Worm (Caenorhabditis elegans) whole organism, young adult: ENCODE results near the gene clec-225.

Source experiments
- aptf-3 ChIP-seq: fragments of 200-800 bp; sonication (Bioruptor generic); IDR thresholded peaks from 2 replicates; pipeline ENCODE4 v1.3.6; 2022; ENCODE audit warnings: missing genetic modification characterization, missing compliant biosample characterization
- bed-2 ChIP-seq: fragments of 200-800 bp; sonication (Bioruptor generic); IDR thresholded peaks from 2 replicates; pipeline ENCODE4 v1.3.6; 2022; ENCODE audit warnings: missing genetic modification reagents, missing genetic modification characterization, missing compliant biosample characterization
- hlh-12 ChIP-seq: sonication (generic microtip); optimal IDR thresholded peaks from 2 replicates; lab custom pipeline; 2016; ENCODE audit warnings: missing genetic modification characterization, missing compliant biosample characterization
- madf-6 ChIP-seq: fragments of 200-800 bp; sonication (Bioruptor generic); IDR thresholded peaks from 2 replicates; pipeline ENCODE4 v1.3.6; 2022; ENCODE audit warnings: missing genetic modification reagents, missing genetic modification characterization, missing compliant biosample characterization
- nhr-179 ChIP-seq: sonication (generic microtip); optimal IDR thresholded peaks from 2 replicates; lab custom pipeline; 2016; ENCODE audit warnings: mild to moderate bottlenecking, missing genetic modification characterization, missing compliant biosample characterization
- snpc-1.1 ChIP-seq: sonication (generic microtip); optimal IDR thresholded peaks from 2 replicates; lab custom pipeline; 2017; ENCODE audit warnings: missing genetic modification characterization, mild to moderate bottlenecking, missing compliant biosample characterization, antibody characterized with exemption, moderate library complexity, missing genotype, missing genetic modification reagents; ENCODE audit not compliant: insufficient read depth
- snpc-4 ChIP-seq, 5 experiments: fragments of 150-350 bp in 1 of 5; sonication (generic microtip) in 4 of 5; optimal IDR thresholded peaks; 2 replicates each; lab custom pipeline; 2014 to 2018; ENCODE audit warnings: missing genetic modification characterization in 5 of 5, missing biosample characterization in 3 of 5, antibody characterized with exemption in 2 of 5, mild to moderate bottlenecking in 2 of 5, missing compliant biosample characterization in 2 of 5, missing genotype in 2 of 5, moderate library complexity in 2 of 5, missing genetic modification reagents in 1 of 5
- zim-3 ChIP-seq: sonication (generic microtip); optimal IDR thresholded peaks from 2 replicates; lab custom pipeline; 2017; ENCODE audit warnings: mild to moderate bottlenecking, missing genetic modification characterization, moderate library complexity, missing compliant biosample characterization
- ztf-28 ChIP-seq: fragments of 200-800 bp; sonication (Bioruptor generic); IDR thresholded peaks from 2 replicates; pipeline ENCODE4 v1.3.6; 2022; ENCODE audit warnings: missing genetic modification reagents, missing genetic modification characterization, missing compliant biosample characterization
- ztf-6 ChIP-seq: fragments of 200-800 bp; sonication (Bioruptor generic); IDR thresholded peaks from 2 replicates; pipeline ENCODE4 v1.3.6; 2022; ENCODE audit warnings: missing genetic modification reagents, missing genetic modification characterization, missing compliant biosample characterization

DNA sequence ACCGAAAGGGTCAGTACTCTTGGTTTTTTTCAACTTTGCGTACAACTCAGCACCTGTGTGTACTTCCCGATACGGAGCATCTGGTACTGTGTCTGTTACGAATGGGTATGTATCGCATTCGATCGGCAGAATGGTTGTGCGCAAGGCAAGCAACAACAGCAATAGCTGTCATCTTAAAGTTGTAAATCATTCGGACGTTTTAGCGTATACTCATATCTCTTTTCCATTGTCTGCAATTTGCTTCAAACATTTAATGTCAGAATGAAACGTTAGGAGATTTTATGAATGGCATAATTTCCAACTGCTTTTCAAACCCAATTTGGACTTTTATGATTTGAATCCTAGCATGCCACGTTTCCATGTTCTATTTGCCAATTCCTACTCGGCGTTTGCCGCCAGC lies 22.4 kb upstream of the clec-225 start:
- TF ChIP-seq nhr-179 (tag; lab: Kevin White, UChicago) (no peak), zim-3 (tag; lab: Kevin White, UChicago) (no peak), hlh-12 (no peak), madf-6 (no peak), bed-2 (GFP tag; lab: Robert Waterston, UW) (no peak), snpc-4 (GFP tag; optimal IDR thresholded peaks at IDR 0.05; lab: Kevin White, UChicago) (no peak), snpc-4 (tag; optimal IDR thresholded peaks at IDR 0.05; lab: Kevin White, UChicago) (no peak), ztf-6 (GFP tag; lab: Robert Waterston, UW) (no peak), aptf-3 (GFP tag; lab: Robert Waterston, UW) (no peak), ztf-28 (GFP tag; lab: Robert Waterston, UW) (no peak), snpc-1.1 (no peak)
